Worm (Caenorhabditis elegans) whole organism, L4/young adult: ENCODE measurements around the gene cdo-1.

Experiments
- dao-5 ChIP-seq: sonication (generic microtip); optimal IDR thresholded peaks from 2 replicates; lab custom pipeline; 2016; ENCODE audit warnings: missing genotype, missing genetic modification characterization, moderate library complexity, missing compliant biosample characterization
- him-1 ChIP-seq: sonication (generic microtip); optimal IDR thresholded peaks from 2 replicates; lab custom pipeline; 2016; ENCODE audit warnings: missing genotype, missing genetic modification reagents, missing genetic modification characterization, missing compliant biosample characterization

ce11 chrX:845443-845842, 17.9 kb downstream of the cdo-1 start:
- TF ChIP-seq him-1: no peak
- TF ChIP-seq dao-5 (tag; lab: Kevin White, UChicago): no peak
